Worm (Caenorhabditis elegans): ENCODE measurements around the gene C28G1.2.

The C28G1.2 gene

DNA sequence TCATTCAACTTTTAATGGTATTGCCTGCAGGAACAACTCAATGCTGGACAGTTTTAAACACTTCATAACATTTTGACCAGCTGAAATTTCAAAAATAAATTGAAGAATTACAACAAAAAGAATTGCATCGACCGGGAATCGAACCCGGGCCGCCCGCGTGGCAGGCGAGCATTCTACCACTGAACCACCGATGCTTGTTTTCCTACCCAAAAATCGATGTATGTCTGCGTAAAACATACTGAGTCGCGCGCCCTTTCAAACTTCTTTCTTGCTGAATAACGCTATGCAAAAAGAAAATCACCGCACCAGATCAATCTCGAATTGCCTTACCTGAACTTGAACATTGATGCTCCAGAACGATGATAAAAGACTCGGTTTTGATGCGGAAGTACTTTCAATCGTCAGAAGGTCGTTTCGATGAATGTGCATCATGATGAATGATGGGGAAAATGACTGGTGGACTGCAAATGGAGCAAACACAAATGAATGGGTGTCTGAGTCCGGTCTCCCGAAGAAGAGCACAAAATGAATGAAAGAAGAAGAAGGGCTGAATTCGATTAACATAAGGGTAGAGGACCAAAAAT, 39.0 kb upstream of the C28G1.2 start, which contains the start of gene R04E5.7:
R04E5.7 (minus strand) TSS at position 564 of the 584 bp plus-strand sequence.
- TF ChIP-seq fkh-10 (GFP tag; optimal IDR thresholded peaks at IDR 0.05) (no peak), ztf-4 (tag; optimal IDR thresholded peaks at IDR 0.05) (no peak), eor-1 (tag; optimal IDR thresholded peaks at IDR 0.05) (no peak), nhr-76 (tag; optimal IDR thresholded peaks at IDR 0.05) (no peak), elt-1 (tag; optimal IDR thresholded peaks at IDR 0.05) (no peak), R02D3.7 (tag; optimal IDR thresholded peaks at IDR 0.05) (no peak), nhr-11 (tag; optimal IDR thresholded peaks at IDR 0.05) (no peak), nhr-67 (tag; optimal IDR thresholded peaks at IDR 0.05) (no peak), snpc-4 (tag; optimal IDR thresholded peaks at IDR 0.05) (no peak), ceh-82 (tag; optimal IDR thresholded peaks at IDR 0.05) (no peak), nhr-12 (tag; optimal IDR thresholded peaks at IDR 0.05) (no peak), daf-12 (tag; optimal IDR thresholded peaks at IDR 0.05) (no peak), elt-3 (tag; optimal IDR thresholded peaks at IDR 0.05) (no peak), ama-1 (optimal IDR thresholded peaks at IDR 0.05) (peak; percentile 5), nhr-25 (tag; optimal IDR thresholded peaks at IDR 0.05) (no peak), nfya-1 (tag; optimal IDR thresholded peaks at IDR 0.05; ENCODE audit: insufficient read depth) (peak; percentile 17), hmg-11 (tag; optimal IDR thresholded peaks at IDR 0.05) (peak; percentile 13), aly-2 (tag; optimal IDR thresholded peaks at IDR 0.05) (no peak), ztf-11 (tag; optimal IDR thresholded peaks at IDR 0.05) (no peak), fkh-2 (tag; optimal IDR thresholded peaks at IDR 0.05) (no peak), lsy-12 (tag; optimal IDR thresholded peaks at IDR 0.05) (no peak), sea-2 (GFP tag; optimal IDR thresholded peaks at IDR 0.05) (no peak), lin-15B (tag; optimal IDR thresholded peaks at IDR 0.05) (no peak), nhr-237 (tag; optimal IDR thresholded peaks at IDR 0.05) (no peak), lin-39 (tag; optimal IDR thresholded peaks at IDR 0.05) (peak; percentile 13), jun-1 (tag; optimal IDR thresholded peaks at IDR 0.05) (no peak), mml-1 (tag; optimal IDR thresholded peaks at IDR 0.05) (no peak), fos-1 (tag; optimal IDR thresholded peaks at IDR 0.05) (no peak), nhr-23 (tag; optimal IDR thresholded peaks at IDR 0.05) (no peak), tbx-2 (tag; optimal IDR thresholded peaks at IDR 0.05) (no peak), ceh-9 (tag; optimal IDR thresholded peaks at IDR 0.05) (no peak), skn-1 (tag; optimal IDR thresholded peaks at IDR 0.05) (peak; percentile 2), nhr-28 (tag; optimal IDR thresholded peaks at IDR 0.05) (no peak), mdl-1 (tag; optimal IDR thresholded peaks at IDR 0.05) (no peak), ZK546.5 (tag; optimal IDR thresholded peaks at IDR 0.05) (no peak), ceh-28 (tag; optimal IDR thresholded peaks at IDR 0.05) (no peak), egl-27 (tag; optimal IDR thresholded peaks at IDR 0.05) (no peak), pqm-1 (tag; optimal IDR thresholded peaks at IDR 0.05) (no peak), elt-2 (tag; optimal IDR thresholded peaks at IDR 0.05) (peak; percentile 37), nhr-77 (tag; optimal IDR thresholded peaks at IDR 0.05) (no peak), pha-4 (tag; optimal IDR thresholded peaks at IDR 0.05) (peak; percentile 15), unc-62 (GFP tag; optimal IDR thresholded peaks at IDR 0.05) (no peak), ceh-16 (tag; optimal IDR thresholded peaks at IDR 0.05) (no peak), zag-1 (tag; optimal IDR thresholded peaks at IDR 0.05) (no peak), egl-5 (tag; optimal IDR thresholded peaks at IDR 0.05) (peak; percentile 68), nhr-43 (tag; optimal IDR thresholded peaks at IDR 0.05; ENCODE audit: poor library complexity, severe bottlenecking) (peak; percentile 11), unc-39 (tag; optimal IDR thresholded peaks at IDR 0.05) (no peak)
